Worm (Caenorhabditis elegans) whole organism, L2 larva: ENCODE results near the gene cyp-25A4.

Source experiments
- C34F6.9 ChIP-seq: fragments of 150-350 bp; optimal IDR thresholded peaks from 2 replicates; lab custom pipeline; 2014; ENCODE audit warnings: missing biosample characterization, missing genetic modification characterization
- F13H6.1 ChIP-seq: sonication (generic microtip); optimal IDR thresholded peaks from 2 replicates; lab custom pipeline; 2016; ENCODE audit warnings: missing genetic modification characterization, missing compliant biosample characterization
- R02D3.7 ChIP-seq: fragments of 150-350 bp; optimal IDR thresholded peaks from 2 replicates; lab custom pipeline; 2014; ENCODE audit warnings: missing biosample characterization, missing genetic modification characterization
- Y55F3AM.14 ChIP-seq: fragments of 200-800 bp; sonication (Bioruptor generic); optimal IDR thresholded peaks from 2 replicates; lab custom pipeline; 2018; ENCODE audit warnings: mild to moderate bottlenecking, missing genetic modification characterization, missing compliant biosample characterization
- ZK546.5 ChIP-seq: sonication (generic microtip); optimal IDR thresholded peaks from 2 replicates; lab custom pipeline; 2017; ENCODE audit warnings: missing biosample characterization, missing genetic modification characterization
- alr-1 ChIP-seq: fragments of 150-350 bp; optimal IDR thresholded peaks from 2 replicates; lab custom pipeline; 2014; ENCODE audit warnings: missing biosample characterization, missing genetic modification characterization
- aly-2 ChIP-seq: fragments of 150-350 bp; optimal IDR thresholded peaks from 2 replicates; lab custom pipeline; 2014; ENCODE audit warnings: missing biosample characterization, missing genetic modification characterization
- ama-1 ChIP-seq: fragments of 150-350 bp; optimal IDR thresholded peaks from 2 replicates; lab custom pipeline; 2018; ENCODE audit warnings: inconsistent platforms
- blmp-1 ChIP-seq: sonication (generic microtip); optimal IDR thresholded peaks from 2 replicates; lab custom pipeline; 2017; ENCODE audit warnings: missing genetic modification characterization, mild to moderate bottlenecking, missing compliant biosample characterization, antibody characterized with exemption, moderate library complexity; ENCODE audit not compliant: insufficient read depth
- ceh-16 ChIP-seq: fragments of 150-350 bp; optimal IDR thresholded peaks from 2 replicates; lab custom pipeline; 2014; ENCODE audit warnings: missing biosample characterization, missing genetic modification characterization
- ceh-82 ChIP-seq: fragments of 150-350 bp; optimal IDR thresholded peaks from 2 replicates; lab custom pipeline; 2014; ENCODE audit warnings: missing biosample characterization, missing genetic modification characterization
- crh-2 ChIP-seq: sonication (generic microtip); optimal IDR thresholded peaks from 2 replicates; lab custom pipeline; 2017; ENCODE audit warnings: missing biosample characterization, missing genetic modification characterization
- dmd-4 ChIP-seq: sonication (generic microtip); optimal IDR thresholded peaks from 2 replicates; lab custom pipeline; 2017; ENCODE audit warnings: missing biosample characterization, missing genetic modification characterization
- egl-27 ChIP-seq: sonication (generic microtip); optimal IDR thresholded peaks from 3 replicates; lab custom pipeline; 2017; ENCODE audit warnings: missing biosample characterization, missing genetic modification reagents, missing genetic modification characterization
- elt-1 ChIP-seq: fragments of 150-350 bp; optimal IDR thresholded peaks from 2 replicates; lab custom pipeline; 2014; ENCODE audit warnings: missing biosample characterization, missing genetic modification characterization
- elt-3 ChIP-seq: sonication (generic microtip); optimal IDR thresholded peaks from 2 replicates; lab custom pipeline; 2017; ENCODE audit warnings: missing biosample characterization, missing genetic modification characterization
- fos-1 ChIP-seq: fragments of 150-350 bp; optimal IDR thresholded peaks from 2 replicates; lab custom pipeline; 2014; ENCODE audit warnings: missing biosample characterization, missing genetic modification characterization
- gmeb-1 ChIP-seq: fragments of 150-350 bp; optimal IDR thresholded peaks from 2 replicates; lab custom pipeline; 2014; ENCODE audit warnings: missing biosample characterization, missing genetic modification characterization
- lin-11 ChIP-seq: fragments of 150-350 bp; sonication (generic microtip); optimal IDR thresholded peaks from 2 replicates; lab custom pipeline; 2014; ENCODE audit warnings: missing biosample characterization, missing genetic modification characterization, inconsistent platforms, mixed read lengths
- lin-13 ChIP-seq: fragments of 150-350 bp; optimal IDR thresholded peaks from 2 replicates; lab custom pipeline; 2014; ENCODE audit warnings: missing biosample characterization, missing genetic modification reagents, missing genetic modification characterization
- lin-39 ChIP-seq: fragments of 150-350 bp; optimal IDR thresholded peaks from 2 replicates; lab custom pipeline; 2014; ENCODE audit warnings: missing biosample characterization, missing genetic modification reagents, missing genetic modification characterization
- lsy-2 ChIP-seq, 2 experiments: fragments of 150-350 bp in 1 of 2; sonication (generic microtip) in 1 of 2; optimal IDR thresholded peaks; 2 replicates each; lab custom pipeline; 2014 to 2017; ENCODE audit warnings: missing biosample characterization in 2 of 2, missing genetic modification characterization in 2 of 2
- mab-5 ChIP-seq: fragments of 150-350 bp; optimal IDR thresholded peaks from 2 replicates; lab custom pipeline; 2014; ENCODE audit warnings: missing biosample characterization, missing genetic modification characterization
- mbf-1 ChIP-seq: sonication (generic microtip); optimal IDR thresholded peaks from 2 replicates; lab custom pipeline; 2017; ENCODE audit warnings: missing biosample characterization, missing genetic modification characterization
- mdl-1 ChIP-seq, 2 experiments: fragments of 150-350 bp in 1 of 2; sonication (generic microtip) in 1 of 2; optimal IDR thresholded peaks; 2 replicates each; lab custom pipeline; 2017; ENCODE audit warnings: missing biosample characterization in 2 of 2, missing genetic modification characterization in 2 of 2
- nhr-10 ChIP-seq: sonication (generic microtip); optimal IDR thresholded peaks from 2 replicates; lab custom pipeline; 2017; ENCODE audit warnings: missing biosample characterization, missing genetic modification characterization
- nhr-11 ChIP-seq: fragments of 150-350 bp; optimal IDR thresholded peaks from 2 replicates; lab custom pipeline; 2014; ENCODE audit warnings: missing biosample characterization, missing genetic modification characterization
- nhr-12 ChIP-seq: fragments of 150-350 bp; optimal IDR thresholded peaks from 2 replicates; lab custom pipeline; 2014; ENCODE audit warnings: missing biosample characterization, missing genetic modification characterization
- nhr-129 ChIP-seq: fragments of 150-350 bp; optimal IDR thresholded peaks from 2 replicates; lab custom pipeline; 2014; ENCODE audit warnings: missing biosample characterization, missing genetic modification characterization
- nhr-21 ChIP-seq: fragments of 150-350 bp; optimal IDR thresholded peaks from 2 replicates; lab custom pipeline; 2014; ENCODE audit warnings: missing biosample characterization, missing genetic modification characterization
- nhr-23 ChIP-seq: fragments of 150-350 bp; optimal IDR thresholded peaks from 2 replicates; lab custom pipeline; 2014; ENCODE audit warnings: missing biosample characterization, missing genetic modification reagents, missing genetic modification characterization
- nhr-237 ChIP-seq: fragments of 150-350 bp; optimal IDR thresholded peaks from 2 replicates; lab custom pipeline; 2014; ENCODE audit warnings: missing biosample characterization, missing genetic modification characterization
- nhr-25 ChIP-seq: fragments of 150-350 bp; sonication (generic microtip); optimal IDR thresholded peaks from 3 replicates; lab custom pipeline; 2014; ENCODE audit warnings: missing biosample characterization, missing genetic modification characterization
- nhr-6 ChIP-seq: fragments of 150-350 bp; optimal IDR thresholded peaks from 2 replicates; lab custom pipeline; 2014; ENCODE audit warnings: missing biosample characterization, missing genetic modification characterization
- nhr-77 ChIP-seq: fragments of 150-350 bp; optimal IDR thresholded peaks from 2 replicates; lab custom pipeline; 2014; ENCODE audit warnings: missing biosample characterization, missing genetic modification characterization
- peb-1 ChIP-seq: fragments of 150-350 bp; optimal IDR thresholded peaks from 2 replicates; lab custom pipeline; 2014; ENCODE audit warnings: missing biosample characterization, missing genetic modification characterization
- sem-4 ChIP-seq: fragments of 150-350 bp; optimal IDR thresholded peaks from 2 replicates; lab custom pipeline; 2014; ENCODE audit warnings: missing biosample characterization, missing genetic modification reagents, missing genetic modification characterization
- skn-1 ChIP-seq: sonication (generic microtip); optimal IDR thresholded peaks from 2 replicates; lab custom pipeline; 2017; ENCODE audit warnings: missing biosample characterization, missing genetic modification characterization
- sma-3 ChIP-seq: sonication (generic microtip); optimal IDR thresholded peaks from 2 replicates; lab custom pipeline; 2016; ENCODE audit warnings: missing genetic modification reagents, missing genetic modification characterization, missing compliant biosample characterization
- sma-9 ChIP-seq, 2 experiments: fragments of 150-350 bp in 1 of 2; sonication (generic microtip) in 1 of 2; optimal IDR thresholded peaks; 2 replicates each; lab custom pipeline; 2014 to 2016; ENCODE audit warnings: missing genetic modification characterization in 2 of 2, mild to moderate bottlenecking in 1 of 2, missing biosample characterization in 1 of 2, missing compliant biosample characterization in 1 of 2, missing genetic modification reagents in 1 of 2, moderate library complexity in 1 of 2
- snpc-4 ChIP-seq: fragments of 150-350 bp; optimal IDR thresholded peaks from 2 replicates; lab custom pipeline; 2014; ENCODE audit warnings: missing biosample characterization, missing genetic modification characterization
- unc-39 ChIP-seq: fragments of 150-350 bp; optimal IDR thresholded peaks from 2 replicates; lab custom pipeline; 2014; ENCODE audit warnings: missing biosample characterization, missing genetic modification characterization
- unc-55 ChIP-seq: fragments of 150-350 bp; sonication (generic microtip); optimal IDR thresholded peaks from 3 replicates; lab custom pipeline; 2014; ENCODE audit warnings: missing biosample characterization, missing genetic modification reagents, missing genetic modification characterization
- unc-62 ChIP-seq: fragments of 150-350 bp; optimal IDR thresholded peaks from 2 replicates; lab custom pipeline; 2014; ENCODE audit warnings: missing biosample characterization, missing genetic modification reagents, missing genetic modification characterization
- zag-1 ChIP-seq: fragments of 150-350 bp; optimal IDR thresholded peaks from 2 replicates; lab custom pipeline; 2014; ENCODE audit warnings: missing biosample characterization, missing genetic modification characterization
- ztf-1 ChIP-seq: fragments of 200-800 bp; sonication (Bioruptor generic); conservative IDR thresholded peaks from 2 replicates; pipeline ENCODE4 v1.3.6; 2022; ENCODE audit warnings: missing genetic modification characterization, missing compliant biosample characterization
- ztf-11 ChIP-seq: sonication (generic microtip); optimal IDR thresholded peaks from 2 replicates; lab custom pipeline; 2017; ENCODE audit warnings: missing biosample characterization, missing genetic modification characterization
- ztf-4 ChIP-seq: fragments of 150-350 bp; optimal IDR thresholded peaks from 2 replicates; lab custom pipeline; 2014; ENCODE audit warnings: missing biosample characterization, missing genetic modification characterization

The cyp-25A4 gene

ce11 chrIII:3803113-3803512 is 48.8 kb downstream of the cyp-25A4 start:
- TF ChIP-seq nhr-11: no peak

- TF ChIP-seq gmeb-1 (tag; lab: Kevin White, UChicago) (peak; percentile 88), crh-2 (tag; lab: Kevin White, UChicago) (peak; percentile 98), nhr-21 (tag; lab: Kevin White, UChicago) (peak; percentile 98), nhr-23 (no peak), mbf-1 (tag; lab: Kevin White, UChicago) (no peak), Y55F3AM.14 (GFP tag; lab: Kevin White, UChicago) (peak; percentile 98), blmp-1 (tag; lab: Kevin White, UChicago) (peak; percentile 82), F13H6.1 (tag; lab: Kevin White, UChicago) (peak; percentile 99), elt-1 (peak; percentile 13), zag-1 (tag; lab: Kevin White, UChicago) (peak; percentile 96), unc-39 (tag; lab: Kevin White, UChicago) (peak; percentile 30), sma-3 (GFP tag; lab: Kevin White, UChicago) (peak; percentile 96), mdl-1 (tag; optimal IDR thresholded peaks at IDR 0.05; lab: Kevin White, UChicago) (peak; percentile 100), sma-9 (GFP tag; optimal IDR thresholded peaks at IDR 0.05; lab: Kevin White, UChicago) (peak; percentile 98), sma-9 (tag; optimal IDR thresholded peaks at IDR 0.05; lab: Kevin White, UChicago) (peak; percentile 8), nhr-12 (tag; lab: Kevin White, UChicago) (no peak), aly-2 (no peak), nhr-237 (tag; lab: Kevin White, UChicago) (peak; percentile 42), ceh-16 (peak; percentile 89), ceh-82 (tag; lab: Kevin White, UChicago) (peak; percentile 51), lin-13 (GFP tag; lab: Kevin White, UChicago) (peak; percentile 91), mab-5 (peak; percentile 90), peb-1 (tag; lab: Kevin White, UChicago) (no peak), ama-1 (peak; percentile 85), C34F6.9 (peak; percentile 100), nhr-77 (tag; lab: Kevin White, UChicago) (peak; percentile 81), nhr-6 (tag; lab: Kevin White, UChicago) (peak; percentile 97), nhr-10 (tag; lab: Kevin White, UChicago) (peak; percentile 76), nhr-129 (peak; percentile 98), unc-55 (GFP tag; lab: Kevin White, UChicago) (peak; percentile 98), lsy-2 (tag; optimal IDR thresholded peaks at IDR 0.05; lab: Kevin White, UChicago) (peak; percentile 87 to 96), unc-62 (GFP tag; lab: Kevin White, UChicago) (peak; percentile 91), ztf-1 (GFP tag; lab: Robert Waterston, UW) (no peak), ztf-11 (tag; lab: Kevin White, UChicago) (peak; percentile 47), nhr-11 (no peak), dmd-4 (tag; lab: Kevin White, UChicago) (peak; percentile 31), lin-11 (tag; lab: Kevin White, UChicago) (peak; percentile 91), ZK546.5 (peak; percentile 61), skn-1 (tag; lab: Kevin White, UChicago) (peak; percentile 73), ztf-4 (peak; percentile 98), snpc-4 (tag; lab: Kevin White, UChicago) (peak; percentile 86), alr-1 (tag; lab: Kevin White, UChicago) (no peak), R02D3.7 (tag; lab: Kevin White, UChicago) (no peak), sem-4 (tag; lab: Kevin White, UChicago) (peak; percentile 98), elt-3 (tag; lab: Kevin White, UChicago) (no peak), nhr-25 (tag; lab: Kevin White, UChicago) (peak; percentile 98), egl-27 (tag; lab: Kevin White, UChicago) (peak; percentile 98), fos-1 (tag; lab: Kevin White, UChicago) (peak; percentile 97), lin-39 (no peak)
- TF ChIP-seq, all 48 proteins: peak for 37
These were observed 50.4 kb downstream of the cyp-25A4 start for ce11 chrIII:3801379-3801894.
